ENCODE assay signal across 3 fruit fly cellular contexts in genomic region chrX:3451916-3452315, dm6.
TF ChIP-seq lines count a peak whose summit lies in the region.

No protein-coding gene starts in this region.

- TF ChIP-seq CTCF in whole organism, embryonic (GFP tag; optimal IDR thresholded peaks at IDR 0.05; lab: Kevin White, UChicago) = no peak

TF ChIP-seq in whole organism, embryonic, 481 proteins besides CTCF, POLR2A, EP300 and RAD21:
- TF ChIP-seq Trl (optimal IDR thresholded peaks at IDR 0.05; lab: Kevin White, UChicago) (peak in 1 of 2 experiments; percentile 11), Trl (GFP tag; optimal IDR thresholded peaks at IDR 0.05; lab: Kevin White, UChicago) (no peak), Drgx (GFP tag; IDR thresholded peaks at IDR 0.05; lab: Robert Waterston, UW) (peak; percentile 52; the same call in 1 of the 2 replicates), CG4328 (GFP tag; optimal IDR thresholded peaks at IDR 0.05; lab: Kevin White, UChicago) (no peak), sens (GFP tag; lab: Kevin White, UChicago) (peak; percentile 45)

TF ChIP-seq in whole organism, prepupa, 60 proteins besides CTCF, POLR2A, EP300 and RAD21:
- TF ChIP-seq acj6 (GFP tag; optimal IDR thresholded peaks at IDR 0.05; lab: Kevin White, UChicago) = no peak
- no peak for TF ChIP-seq esn (GFP tag; optimal IDR thresholded peaks at IDR 0.05; lab: Kevin White, UChicago)
- TF ChIP-seq Eip75B (GFP tag; optimal IDR thresholded peaks at IDR 0.05; lab: Kevin White, UChicago) = peak; percentile 12
- no peak for TF ChIP-seq Ets96B (tag; optimal IDR thresholded peaks at IDR 0.05; lab: Kevin White, UChicago)
- TF ChIP-seq dsx (GFP tag; optimal IDR thresholded peaks at IDR 0.05; lab: Kevin White, UChicago; ENCODE audit: poor library complexity, severe bottlenecking) = no peak
- no peak for TF ChIP-seq Smox (GFP tag; optimal IDR thresholded peaks at IDR 0.05; lab: Kevin White, UChicago)
- no peak for TF ChIP-seq spab (GFP tag; optimal IDR thresholded peaks at IDR 0.05; lab: Kevin White, UChicago)
- no peak for TF ChIP-seq CG10669 (GFP tag; optimal IDR thresholded peaks at IDR 0.05; lab: Kevin White, UChicago)
- 0 out of 2 replicates have a peak, but pooled peaks have one; percentile 15 for TF ChIP-seq Gug (GFP tag; IDR thresholded peaks at IDR 0.05; lab: Robert Waterston, UW)
- peak; percentile 35 for TF ChIP-seq CG6276 (GFP tag; optimal IDR thresholded peaks at IDR 0.05; lab: Kevin White, UChicago)
- TF ChIP-seq Sox15 (GFP tag; optimal IDR thresholded peaks at IDR 0.05; lab: Kevin White, UChicago) = no peak
- TF ChIP-seq Eip78C (GFP tag; lab: Kevin White, UChicago) = peak; percentile 66
- no peak for TF ChIP-seq Sox14 (GFP tag; optimal IDR thresholded peaks at IDR 0.05; lab: Kevin White, UChicago)
- peak; percentile 20 for TF ChIP-seq pdm3 (GFP tag; optimal IDR thresholded peaks at IDR 0.05; lab: Kevin White, UChicago)
- TF ChIP-seq CG15336 (GFP tag; IDR thresholded peaks at IDR 0.05; lab: Robert Waterston, UW) = peak; percentile 50; the same call in 1 of the 2 replicates
- no peak for TF ChIP-seq CG34406 (GFP tag; optimal IDR thresholded peaks at IDR 0.05; lab: Kevin White, UChicago)
- peak; percentile 37; the same call in 2 of the 3 replicates for TF ChIP-seq CG8119 (GFP tag; IDR thresholded peaks at IDR 0.05; lab: Robert Waterston, UW)
- TF ChIP-seq CG9139 (GFP tag; optimal IDR thresholded peaks at IDR 0.05; lab: Kevin White, UChicago) = no peak
- peak; percentile 55 for TF ChIP-seq CG32006 (GFP tag; optimal IDR thresholded peaks at IDR 0.05; lab: Kevin White, UChicago)
- TF ChIP-seq CG3919 (GFP tag; optimal IDR thresholded peaks at IDR 0.05; lab: Kevin White, UChicago) = peak; percentile 4
- TF ChIP-seq ss (GFP tag; optimal IDR thresholded peaks at IDR 0.05; lab: Kevin White, UChicago) = no peak
- TF ChIP-seq Hr4 (GFP tag; optimal IDR thresholded peaks at IDR 0.05; lab: Kevin White, UChicago) = peak; percentile 48
- peak; percentile 79 for TF ChIP-seq eg (GFP tag; IDR thresholded peaks at IDR 0.05; lab: Robert Waterston, UW)
- TF ChIP-seq Blimp-1 (GFP tag; optimal IDR thresholded peaks at IDR 0.05; lab: Kevin White, UChicago) = no peak

TF ChIP-seq in whole organism, pupa, 21 proteins besides CTCF, POLR2A, EP300 and RAD21:
- TF ChIP-seq rn (GFP tag; IDR thresholded peaks at IDR 0.05; lab: Robert Waterston, UW) = peak; percentile 19; the same call in 1 of the 2 replicates
- peak; percentile 39 for TF ChIP-seq CG14655 (GFP tag; optimal IDR thresholded peaks at IDR 0.05; lab: Kevin White, UChicago)
- TF ChIP-seq CG4496 (GFP tag; IDR thresholded peaks at IDR 0.05; lab: Robert Waterston, UW) = peak; percentile 80
- no peak for TF ChIP-seq CG34367 (tag; optimal IDR thresholded peaks at IDR 0.05; lab: Kevin White, UChicago)
- no peak for TF ChIP-seq CG15710 (tag; optimal IDR thresholded peaks at IDR 0.05; lab: Kevin White, UChicago)
- TF ChIP-seq CG8159 (tag; optimal IDR thresholded peaks at IDR 0.05; lab: Kevin White, UChicago) = no peak
- TF ChIP-seq Ets98B (GFP tag; IDR thresholded peaks at IDR 0.05; lab: Robert Waterston, UW) = peak; percentile 68
- TF ChIP-seq CG10348 (GFP tag; IDR thresholded peaks at IDR 0.05; lab: Robert Waterston, UW) = no peak
- peak; percentile 78 for TF ChIP-seq fd96Ca (GFP tag; IDR thresholded peaks at IDR 0.05; lab: Robert Waterston, UW)
- no peak for TF ChIP-seq EcR (GFP tag; optimal IDR thresholded peaks at IDR 0.05; lab: Kevin White, UChicago)
- peak; percentile 54 for TF ChIP-seq CG8301 (tag; optimal IDR thresholded peaks at IDR 0.05; lab: Kevin White, UChicago)
- no peak for TF ChIP-seq CG13204 (GFP tag; optimal IDR thresholded peaks at IDR 0.05; lab: Kevin White, UChicago)
- TF ChIP-seq gl (tag; optimal IDR thresholded peaks at IDR 0.05; lab: Kevin White, UChicago) = no peak
- TF ChIP-seq Pif1A (GFP tag; optimal IDR thresholded peaks at IDR 0.05; lab: Kevin White, UChicago) = peak; percentile 25
- peak; percentile 78 for TF ChIP-seq CG32121 (GFP tag; IDR thresholded peaks at IDR 0.05; lab: Robert Waterston, UW)
- TF ChIP-seq Pif1B (GFP tag; optimal IDR thresholded peaks at IDR 0.05; lab: Kevin White, UChicago) = no peak
- no peak for TF ChIP-seq Snoo (tag; optimal IDR thresholded peaks at IDR 0.05; lab: Kevin White, UChicago)

Comparison
In these comparisons a context has a peak if more than half of its experiments do, and no peak if none do; other contexts are left out.
1. Of the 7 proteins assayed by ChIP-seq in both whole organism, embryonic and whole organism, prepupa: peak only in whole organism, embryonic: none; only in whole organism, prepupa: Gug; in both: none; in neither: 6.